Worm (Caenorhabditis elegans): ENCODE results near the gene F20C5.7.

DNA sequence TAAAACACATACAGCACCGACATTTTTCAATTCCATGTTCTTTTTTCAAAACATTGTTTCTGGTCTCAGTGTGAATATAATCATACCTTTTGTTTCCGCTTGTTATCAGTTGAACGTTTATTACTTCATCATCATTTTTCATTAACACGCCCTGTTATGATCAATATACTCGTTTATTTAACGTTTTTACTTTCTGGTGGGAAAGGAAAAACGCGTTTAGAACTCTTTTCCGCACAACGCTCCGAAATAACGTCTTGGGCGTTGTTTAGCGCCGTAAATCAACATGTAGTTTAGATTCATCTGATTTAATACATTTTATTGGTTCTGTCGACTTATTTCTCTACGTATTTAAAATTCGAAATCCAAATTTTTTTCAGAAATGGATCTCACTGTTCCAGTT, 20.1 kb downstream of the F20C5.7 start, which contains the start of gene pgm-3:
- no peak for TF ChIP-seq ztf-11 (tag; optimal IDR thresholded peaks at IDR 0.05)
- no peak for TF ChIP-seq hlh-1 (tag; optimal IDR thresholded peaks at IDR 0.05)
- no peak for TF ChIP-seq tbx-8 (GFP tag; optimal IDR thresholded peaks at IDR 0.05)
- no peak for TF ChIP-seq unc-62 (GFP tag; optimal IDR thresholded peaks at IDR 0.05)

Measured in whole organism, mixed stage, embryonic.